Worm (Caenorhabditis elegans) whole organism, mixed stage, embryonic: Measurements from ENCODE around the gene F32B6.4.

ENCODE experiments used
- blmp-1 ChIP-seq: fragments of 150-350 bp; optimal IDR thresholded peaks from 2 replicates; lab custom pipeline; 2014; ENCODE audit warnings: missing biosample characterization, missing genetic modification characterization
- ceh-39 ChIP-seq: fragments of 150-350 bp; optimal IDR thresholded peaks from 2 replicates; lab custom pipeline; 2014; ENCODE audit warnings: missing biosample characterization, missing genetic modification characterization
- ceh-43 ChIP-seq: fragments of 200-800 bp; sonication (Bioruptor generic); optimal IDR thresholded peaks from 2 replicates; lab custom pipeline; 2018; ENCODE audit warnings: mild to moderate bottlenecking, missing genetic modification characterization, moderate library complexity, missing compliant biosample characterization
- ceh-83 ChIP-seq: fragments of 200-800 bp; sonication (Bioruptor generic); optimal IDR thresholded peaks from 2 replicates; lab custom pipeline; 2018; ENCODE audit warnings: mild to moderate bottlenecking, missing genetic modification characterization, missing compliant biosample characterization
- cnd-1 ChIP-seq: fragments of 200-800 bp; sonication (Bioruptor generic); optimal IDR thresholded peaks from 2 replicates; lab custom pipeline; 2018; ENCODE audit warnings: mild to moderate bottlenecking, missing genetic modification characterization, missing compliant biosample characterization
- elt-1 ChIP-seq: sonication (generic microtip); optimal IDR thresholded peaks from 2 replicates; lab custom pipeline; 2017; ENCODE audit warnings: missing genetic modification characterization, mild to moderate bottlenecking, missing compliant biosample characterization, antibody characterized with exemption, moderate library complexity, borderline replicate concordance; ENCODE audit not compliant: insufficient read depth
- elt-3 ChIP-seq: fragments of 150-350 bp; optimal IDR thresholded peaks from 2 replicates; lab custom pipeline; 2014; ENCODE audit warnings: missing biosample characterization, missing genetic modification characterization
- flh-1 ChIP-seq: fragments of 200-800 bp; sonication (Bioruptor generic); optimal IDR thresholded peaks from 2 replicates; lab custom pipeline; 2018; ENCODE audit warnings: mild to moderate bottlenecking, missing genetic modification characterization, moderate library complexity, missing compliant biosample characterization
- ham-2 ChIP-seq: fragments of 200-800 bp; sonication (Bioruptor generic); optimal IDR thresholded peaks from 2 replicates; lab custom pipeline; 2018; ENCODE audit warnings: mild to moderate bottlenecking, missing genetic modification characterization, missing compliant biosample characterization
- hlh-1 ChIP-seq: fragments of 150-350 bp; optimal IDR thresholded peaks from 2 replicates; lab custom pipeline; 2014; ENCODE audit warnings: missing biosample characterization, missing genetic modification reagents, missing genetic modification characterization
- lin-32 ChIP-seq: fragments of 200-800 bp; sonication (Bioruptor generic); optimal IDR thresholded peaks from 2 replicates; lab custom pipeline; 2018; ENCODE audit warnings: mild to moderate bottlenecking, missing genetic modification characterization, missing compliant biosample characterization
- lsy-2 ChIP-seq: fragments of 150-350 bp; optimal IDR thresholded peaks from 2 replicates; lab custom pipeline; 2014; ENCODE audit warnings: missing biosample characterization, missing genetic modification characterization
- mab-5 ChIP-seq: fragments of 150-350 bp; optimal IDR thresholded peaks from 2 replicates; lab custom pipeline; 2014; ENCODE audit warnings: missing biosample characterization, missing genetic modification characterization
- mep-1 ChIP-seq: fragments of 150-350 bp; optimal IDR thresholded peaks from 2 replicates; lab custom pipeline; 2017; ENCODE audit warnings: missing biosample characterization, missing genetic modification reagents, missing genetic modification characterization, inconsistent platforms
- nhr-2 ChIP-seq: fragments of 150-350 bp; optimal IDR thresholded peaks from 2 replicates; lab custom pipeline; 2014; ENCODE audit warnings: missing biosample characterization, missing genetic modification characterization
- nhr-237 ChIP-seq: fragments of 150-350 bp; optimal IDR thresholded peaks from 2 replicates; lab custom pipeline; 2014; ENCODE audit warnings: missing biosample characterization, missing genetic modification characterization
- nhr-28 ChIP-seq: fragments of 150-350 bp; optimal IDR thresholded peaks from 2 replicates; lab custom pipeline; 2014; ENCODE audit warnings: missing biosample characterization, missing genetic modification characterization
- nhr-76 ChIP-seq: sonication (generic microtip); optimal IDR thresholded peaks from 2 replicates; lab custom pipeline; 2017; ENCODE audit warnings: missing biosample characterization, missing genetic modification characterization
- pha-4 ChIP-seq: fragments of 150-350 bp; optimal IDR thresholded peaks from 2 replicates; lab custom pipeline; 2018; ENCODE audit warnings: missing biosample characterization, missing genetic modification reagents, missing genetic modification characterization
- sem-2 ChIP-seq: fragments of 200-800 bp; sonication (Bioruptor generic); optimal IDR thresholded peaks from 2 replicates; lab custom pipeline; 2018; ENCODE audit warnings: mild to moderate bottlenecking, missing genetic modification characterization, missing compliant biosample characterization
- snpc-4 ChIP-seq: fragments of 150-350 bp; optimal IDR thresholded peaks from 2 replicates; lab custom pipeline; 2014; ENCODE audit warnings: missing biosample characterization, missing genetic modification characterization
- sptf-1 ChIP-seq: sonication (generic microtip); optimal IDR thresholded peaks from 2 replicates; lab custom pipeline; 2017; ENCODE audit warnings: mild to moderate bottlenecking, missing genetic modification characterization, moderate library complexity, missing compliant biosample characterization
- tbx-8 ChIP-seq: fragments of 200-800 bp; sonication (Bioruptor generic); optimal IDR thresholded peaks from 2 replicates; lab custom pipeline; 2018; ENCODE audit warnings: mild to moderate bottlenecking, missing genetic modification characterization, moderate library complexity, missing compliant biosample characterization
- unc-39 ChIP-seq: fragments of 150-350 bp; optimal IDR thresholded peaks from 2 replicates; lab custom pipeline; 2014; ENCODE audit warnings: missing biosample characterization, missing genetic modification characterization
- zip-8 ChIP-seq: fragments of 150-350 bp; optimal IDR thresholded peaks from 2 replicates; lab custom pipeline; 2014; ENCODE audit warnings: missing biosample characterization, missing genetic modification characterization
- ztf-11 ChIP-seq: fragments of 150-350 bp; optimal IDR thresholded peaks from 2 replicates; lab custom pipeline; 2014; ENCODE audit warnings: missing biosample characterization, missing genetic modification characterization

The F32B6.4 gene

ce11 chrIV:9846574-9846973 is 45.3 kb downstream of the F32B6.4 start, which contains the start of gene K07F5.6:
TSS of gene K07F5.6 (minus strand) at chrIV:9846674.
- TF ChIP-seq ztf-11 (tag; lab: Kevin White, UChicago) (no peak), elt-1 (tag; lab: Kevin White, UChicago) (no peak), zip-8 (tag; lab: Kevin White, UChicago) (no peak), flh-1 (GFP tag; lab: Kevin White, UChicago) (no peak), hlh-1 (tag; lab: Kevin White, UChicago) (no peak), nhr-76 (no peak), unc-39 (no peak), snpc-4 (tag; lab: Kevin White, UChicago) (no peak), ceh-43 (GFP tag; lab: Kevin White, UChicago) (no peak), cnd-1 (tag; lab: Kevin White, UChicago) (no peak), ham-2 (GFP tag; lab: Kevin White, UChicago) (no peak), mep-1 (no peak), mab-5 (no peak), pha-4 (no peak)
- TF ChIP-seq, all 35 proteins: peak for 0

- no peak for TF ChIP-seq ztf-11 (tag; lab: Kevin White, UChicago)
- TF ChIP-seq elt-3 (tag; lab: Kevin White, UChicago): no peak
- TF ChIP-seq lsy-2 (tag; lab: Kevin White, UChicago): no peak
- TF ChIP-seq sem-2 (GFP tag; lab: Kevin White, UChicago): no peak
Observed at ce11 chrIV:9843760-9844159, 48.1 kb downstream of the F32B6.4 start, which contains the start of gene nspd-2. TSS of gene nspd-2 (plus strand) at chrIV:9844060.

DNA sequence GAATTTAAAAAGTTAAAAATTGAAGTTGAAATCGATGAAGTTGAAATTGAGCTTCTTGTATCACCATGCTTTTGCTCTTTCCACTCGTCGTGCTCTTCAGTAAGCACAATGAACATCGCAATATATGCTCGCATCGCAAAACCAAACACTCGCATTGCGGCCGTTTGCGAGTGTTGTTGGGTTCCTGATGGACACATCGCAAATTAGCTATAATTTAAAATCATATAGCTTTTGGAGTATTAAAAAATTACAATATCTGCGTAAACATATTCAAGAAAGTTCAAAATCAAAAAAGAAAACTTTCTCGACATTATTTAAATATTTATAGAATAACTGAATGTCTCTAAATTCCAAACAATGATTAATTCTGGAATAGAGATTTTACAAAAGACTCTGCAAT is 49.8 kb downstream of the F32B6.4 start, which contains the start of gene K07F5.17:
K07F5.17 (plus strand) TSS at position 301 of the 400 bp plus-strand sequence.
- TF ChIP-seq nhr-28 (tag; lab: Kevin White, UChicago) (no peak), flh-1 (GFP tag; lab: Kevin White, UChicago) (no peak), tbx-8 (no peak), snpc-4 (tag; lab: Kevin White, UChicago) (no peak), elt-3 (tag; lab: Kevin White, UChicago) (no peak), unc-39 (no peak), mep-1 (no peak), ceh-39 (no peak), elt-1 (tag; lab: Kevin White, UChicago) (no peak), nhr-2 (tag; lab: Kevin White, UChicago) (no peak), blmp-1 (tag; lab: Kevin White, UChicago) (no peak), nhr-237 (tag; lab: Kevin White, UChicago) (no peak), sptf-1 (tag; lab: Kevin White, UChicago) (no peak), pha-4 (no peak), lsy-2 (tag; lab: Kevin White, UChicago) (no peak)

- TF ChIP-seq lin-32 (GFP tag; lab: Kevin White, UChicago) (no peak), zip-8 (tag; lab: Kevin White, UChicago) (no peak), ceh-83 (GFP tag; lab: Kevin White, UChicago) (no peak), snpc-4 (tag; lab: Kevin White, UChicago) (no peak), sptf-1 (tag; lab: Kevin White, UChicago) (no peak), elt-1 (tag; lab: Kevin White, UChicago) (no peak), unc-39 (no peak), hlh-1 (tag; lab: Kevin White, UChicago) (no peak)
Observed at ce11 chrIV:9840984-9841590, 50.8 kb downstream of the F32B6.4 start, which contains the start of the genes kin-24 and msp-56. TSS of gene kin-24 (minus strand) at chrIV:9841084. TSS of gene msp-56 (plus strand) at chrIV:9841540.
